Worm (Caenorhabditis elegans) whole organism, midembryonic: ENCODE measurements around the gene mct-4.

Experiments used
- T22C8.4 ChIP-seq: fragments of 200-800 bp; sonication (Bioruptor generic); IDR thresholded peaks from 2 replicates; pipeline ENCODE4 v1.3.6; 2022; ENCODE audit warnings: missing genetic modification characterization, missing compliant biosample characterization
- flt-1 ChIP-seq: fragments of 200-800 bp; sonication (Bioruptor generic); IDR thresholded peaks from 2 replicates; pipeline ENCODE4 v1.3.6; 2022; ENCODE audit warnings: missing genetic modification characterization, missing compliant biosample characterization
- klf-2 ChIP-seq: fragments of 200-800 bp; sonication (Bioruptor generic); conservative IDR thresholded peaks from 2 replicates; pipeline ENCODE4 v1.3.6; 2022; ENCODE audit warnings: missing genetic modification reagents, missing genetic modification characterization, missing compliant biosample characterization
- med-1 ChIP-seq: sonication (generic microtip); optimal IDR thresholded peaks from 2 replicates; lab custom pipeline; 2017; ENCODE audit warnings: missing genetic modification characterization, mild to moderate bottlenecking, missing compliant biosample characterization, antibody characterized with exemption, missing genetic modification reagents; ENCODE audit not compliant: insufficient read depth
- tab-1 ChIP-seq: fragments of 200-800 bp; sonication (Bioruptor generic); IDR thresholded peaks from 2 replicates; pipeline ENCODE4 v1.3.6; 2022; ENCODE audit warnings: missing genetic modification characterization, missing compliant biosample characterization
- ztf-23 ChIP-seq: fragments of 200-800 bp; sonication (Bioruptor generic); IDR thresholded peaks from 2 replicates; pipeline ENCODE4 v1.3.6; 2022; ENCODE audit warnings: missing genetic modification reagents, missing genetic modification characterization, missing compliant biosample characterization
- ztf-29 ChIP-seq: fragments of 200-800 bp; sonication (Bioruptor generic); IDR thresholded peaks from 2 replicates; pipeline ENCODE4 v1.3.6; 2022; ENCODE audit warnings: missing genetic modification reagents, missing genetic modification characterization, missing compliant biosample characterization

- no peak for TF ChIP-seq med-1 (GFP tag; lab: Kevin White, UChicago)
- no peak for TF ChIP-seq klf-2 (GFP tag; lab: Robert Waterston, UW)
- TF ChIP-seq tab-1 (GFP tag; lab: Robert Waterston, UW) = no peak
- no peak for TF ChIP-seq ztf-29 (GFP tag; lab: Robert Waterston, UW)
- TF ChIP-seq ztf-23 (GFP tag; lab: Robert Waterston, UW) = no peak
- TF ChIP-seq flt-1 = no peak
- no peak for TF ChIP-seq T22C8.4 (GFP tag; lab: Robert Waterston, UW)
Observed at ce11 chrX:4876904-4877303, 52.7 kb downstream of the mct-4 start, which contains the start of gene tsp-14.
